Fruit fly (Drosophila melanogaster): Measurements from ENCODE around the gene CG32071.
A peak's percentile ranks its signal among the peaks of the same experiment; 100 is the strongest.

CG32071 gene

DNA sequence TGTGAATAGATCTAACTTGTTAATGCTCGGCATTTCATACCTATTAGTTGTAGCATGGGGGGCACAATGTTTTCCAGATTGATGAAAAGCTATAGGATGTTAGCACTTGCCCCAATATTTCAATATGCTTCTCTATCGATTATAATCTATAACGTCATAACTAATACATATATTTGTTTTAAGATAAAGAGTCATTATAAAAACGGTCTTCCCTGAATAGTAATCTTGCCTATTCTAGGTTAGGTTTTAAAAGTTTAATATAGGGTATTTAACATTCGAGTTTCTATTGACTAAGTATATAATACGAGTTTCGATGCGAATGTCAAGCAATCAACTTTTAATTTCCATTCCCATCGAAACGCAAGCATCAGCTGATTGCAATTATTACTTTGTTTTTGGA is 42.5 kb downstream of the CG32071 start, which contains the start of the genes CG6321 and Blos2 (continued):
- TF ChIP-seq dimm (GFP tag; IDR thresholded peaks at IDR 0.05) = no peak
- TF ChIP-seq CG4707 (GFP tag; optimal IDR thresholded peaks at IDR 0.05) = peak; percentile 52
- peak; percentile 79 for TF ChIP-seq CG12769 (tag; optimal IDR thresholded peaks at IDR 0.05)
- TF ChIP-seq Doc2 (GFP tag; IDR thresholded peaks at IDR 0.05) = no peak
- TF ChIP-seq emc (GFP tag; optimal IDR thresholded peaks at IDR 0.05) = no peak
- TF ChIP-seq nau (GFP tag; optimal IDR thresholded peaks at IDR 0.05) = peak; percentile 63
- TF ChIP-seq CG2116 (GFP tag; optimal IDR thresholded peaks at IDR 0.05) = peak; percentile 25
- no peak for TF ChIP-seq Ets65A (GFP tag)
- TF ChIP-seq org-1 (GFP tag; optimal IDR thresholded peaks at IDR 0.05) = peak; percentile 63
- peak; percentile 89 for TF ChIP-seq CG2712 (tag; optimal IDR thresholded peaks at IDR 0.05)
- peak; percentile 17 for TF ChIP-seq CG34376 (GFP tag; optimal IDR thresholded peaks at IDR 0.05)
- TF ChIP-seq Mad (GFP tag; optimal IDR thresholded peaks at IDR 0.05) = no peak
- TF ChIP-seq insv (GFP tag; optimal IDR thresholded peaks at IDR 0.05) = no peak
- TF ChIP-seq dmrt99B (tag; optimal IDR thresholded peaks at IDR 0.05) = peak; percentile 87
- TF ChIP-seq CG7786 (GFP tag; optimal IDR thresholded peaks at IDR 0.05) = peak; percentile 13
- TF ChIP-seq onecut (GFP tag; IDR thresholded peaks at IDR 0.05) = peak; percentile 76
- TF ChIP-seq Oaz (GFP tag; IDR thresholded peaks at IDR 0.05) = peak; percentile 54
- no peak for TF ChIP-seq CG8765 (GFP tag; IDR thresholded peaks at IDR 0.05)
- no peak for TF ChIP-seq shn (GFP tag; optimal IDR thresholded peaks at IDR 0.05)
- peak; percentile 60; the same call in 1 of the 2 replicates for TF ChIP-seq al (GFP tag; IDR thresholded peaks at IDR 0.05)
- peak; percentile 33 for TF ChIP-seq HLH54F (GFP tag; optimal IDR thresholded peaks at IDR 0.05)
- TF ChIP-seq CG12219 (GFP tag; optimal IDR thresholded peaks at IDR 0.05) = peak; percentile 74
- peak; percentile 30 for TF ChIP-seq Ets97D (GFP tag; optimal IDR thresholded peaks at IDR 0.05)
- TF ChIP-seq CG1233 (GFP tag; optimal IDR thresholded peaks at IDR 0.05) = peak; percentile 64
- no peak for TF ChIP-seq CG2199 (GFP tag; IDR thresholded peaks at IDR 0.05)
- peak; percentile 87 for TF ChIP-seq unpg (GFP tag; optimal IDR thresholded peaks at IDR 0.05)
- no peak for TF ChIP-seq CG7372 (GFP tag; IDR thresholded peaks at IDR 0.05)
- TF ChIP-seq CG16813 (GFP tag; IDR thresholded peaks at IDR 0.05; ENCODE audit: partially characterized antibody) = no peak
- peak; percentile 93 for TF ChIP-seq row (GFP tag; IDR thresholded peaks at IDR 0.05)
- peak; percentile 67 for TF ChIP-seq Max (GFP tag; optimal IDR thresholded peaks at IDR 0.05)
- peak; percentile 42 for TF ChIP-seq chn (GFP tag; optimal IDR thresholded peaks at IDR 0.05)
- TF ChIP-seq CG11696 (GFP tag; IDR thresholded peaks at IDR 0.05) = 0 out of 2 replicates have a peak, but pooled peaks have one; percentile 24
- TF ChIP-seq CG30431 (GFP tag; optimal IDR thresholded peaks at IDR 0.05) = no peak
- TF ChIP-seq CG3995 (GFP tag; optimal IDR thresholded peaks at IDR 0.05) = no peak
- TF ChIP-seq zen2 (GFP tag; IDR thresholded peaks at IDR 0.05; ENCODE audit: partially characterized antibody) = no peak
- TF ChIP-seq ara (GFP tag; IDR thresholded peaks at IDR 0.05) = 0 out of 2 replicates have a peak, but pooled peaks have one; percentile 34
- TF ChIP-seq CG12071 (GFP tag; optimal IDR thresholded peaks at IDR 0.05) = peak; percentile 57
- peak; percentile 57; the same call in 1 of the 3 replicates for TF ChIP-seq CG11456 (GFP tag; IDR thresholded peaks at IDR 0.05)
- peak; percentile 4 for TF ChIP-seq CG7987 (GFP tag; optimal IDR thresholded peaks at IDR 0.05)
- TF ChIP-seq CG8388 (GFP tag; optimal IDR thresholded peaks at IDR 0.05) = peak; percentile 77
- TF ChIP-seq Six4 (GFP tag; optimal IDR thresholded peaks at IDR 0.05) = peak; percentile 29
- peak; percentile 15 for TF ChIP-seq Antp (GFP tag; optimal IDR thresholded peaks at IDR 0.05)
- no peak for TF ChIP-seq sc (optimal IDR thresholded peaks at IDR 0.05)
- peak; percentile 22 for TF ChIP-seq sc (GFP tag; optimal IDR thresholded peaks at IDR 0.05)
- no peak for TF ChIP-seq Jarid2 (GFP tag; optimal IDR thresholded peaks at IDR 0.05)
- TF ChIP-seq cwo (GFP tag; optimal IDR thresholded peaks at IDR 0.05) = peak; percentile 65
- TF ChIP-seq CG16863 (GFP tag; optimal IDR thresholded peaks at IDR 0.05) = peak; percentile 1
- TF ChIP-seq CG15011 (GFP tag; optimal IDR thresholded peaks at IDR 0.05) = peak; percentile 61
- TF ChIP-seq hbn (GFP tag; IDR thresholded peaks at IDR 0.05; ENCODE audit: partially characterized antibody) = no peak
- no peak for TF ChIP-seq psq (GFP tag; optimal IDR thresholded peaks at IDR 0.05)
- 0 out of 2 replicates have a peak, but pooled peaks have one; percentile 44 for TF ChIP-seq danr (GFP tag; IDR thresholded peaks at IDR 0.05)
- peak; percentile 11 for TF ChIP-seq CHES-1-like (GFP tag; optimal IDR thresholded peaks at IDR 0.05)

All from whole organism, embryonic.